Fruit fly (Drosophila melanogaster) whole organism, wandering third instar larva: ENCODE results near the gene CG13403.

Source experiments
- Abd-B ChIP-seq: fragments of >200 bp; optimal IDR thresholded peaks from 2 replicates; lab custom pipeline; 2017; ENCODE audit warnings: missing biosample characterization, missing genetic modification characterization
- Dfd ChIP-seq: fragments of >200 bp; optimal IDR thresholded peaks from 2 replicates; lab custom pipeline; 2017; ENCODE audit warnings: missing biosample characterization, missing genetic modification characterization
- GATAd ChIP-seq: sonication (Bioruptor generic); optimal IDR thresholded peaks from 2 replicates; lab custom pipeline; 2016; ENCODE audit warnings: missing biosample characterization, missing genetic modification characterization
- Myc ChIP-seq: fragments of >200 bp; optimal IDR thresholded peaks from 2 replicates; lab custom pipeline; 2017
- Vsx2 ChIP-seq: fragments of 200-300, 225-300 bp; sonication (Bioruptor generic); optimal IDR thresholded peaks from 2 replicates; lab custom pipeline; 2018; ENCODE audit warnings: missing biosample characterization, missing genetic modification characterization; ENCODE audit not compliant: partially characterized antibody
- br ChIP-seq: fragments of 200-800 bp; sonication (Bioruptor generic); optimal IDR thresholded peaks from 2 replicates; lab custom pipeline; 2016; ENCODE audit warnings: missing biosample characterization, missing genetic modification characterization
- dl ChIP-seq, 2 experiments: fragments of 175-275, 200-275 bp in 1 of 2; fragments of 200-275 bp in 1 of 2; sonication (Bioruptor generic); optimal IDR thresholded peaks; lab custom pipeline; 2018; ENCODE audit warnings: mild to moderate bottlenecking in 2 of 2, missing biosample characterization in 2 of 2, missing genetic modification characterization in 2 of 2, moderate library complexity in 2 of 2; ENCODE audit not compliant: partially characterized antibody in 2 of 2, insufficient read depth in 1 of 2
- dsf ChIP-seq: sonication (Bioruptor generic); optimal IDR thresholded peaks from 2 replicates; lab custom pipeline; 2016; ENCODE audit warnings: missing biosample characterization, missing genetic modification characterization, borderline replicate concordance
- h ChIP-seq: fragments of 200-800 bp; sonication (Bioruptor generic); optimal IDR thresholded peaks from 3 replicates; lab custom pipeline; 2016; ENCODE audit warnings: missing biosample characterization, mild to moderate bottlenecking, missing genetic modification characterization
- lola ChIP-seq: fragments of >200 bp; optimal IDR thresholded peaks from 2 replicates; lab custom pipeline; 2017; ENCODE audit warnings: missing biosample characterization, missing genetic modification characterization
- pan ChIP-seq: fragments of >200 bp; optimal IDR thresholded peaks from 2 replicates; lab custom pipeline; 2017
- psq ChIP-seq: fragments of 200-800 bp; sonication (Bioruptor generic); optimal IDR thresholded peaks from 3 replicates; lab custom pipeline; 2017; ENCODE audit warnings: missing biosample characterization, mild to moderate bottlenecking, missing genetic modification characterization, moderate library complexity
- usp ChIP-seq: fragments of >200 bp; optimal IDR thresholded peaks from 2 replicates; lab custom pipeline; 2017; ENCODE audit warnings: missing biosample characterization, missing genetic modification characterization

dm6 chrX:14208426-14209208 is 16.8 kb upstream of the CG13403 start:
- peak; percentile 44 for TF ChIP-seq psq (GFP tag; lab: Kevin White, UChicago)
- peak; percentile 69 for TF ChIP-seq h
- peak; percentile 17 for TF ChIP-seq br (GFP tag; lab: Kevin White, UChicago)
- TF ChIP-seq Vsx2 (GFP tag; lab: Kevin White, UChicago): no peak
- TF ChIP-seq dsf (GFP tag; lab: Kevin White, UChicago): no peak
- TF ChIP-seq lola (GFP tag; lab: Kevin White, UChicago): no peak
- no peak for TF ChIP-seq pan (lab: Kevin White, UChicago)
- no peak for TF ChIP-seq Myc
- no peak for TF ChIP-seq usp (GFP tag; lab: Kevin White, UChicago)
- TF ChIP-seq Dfd (GFP tag; lab: Kevin White, UChicago): no peak
- TF ChIP-seq Abd-B: no peak
- TF ChIP-seq dl (GFP tag; optimal IDR thresholded peaks at IDR 0.05; lab: Kevin White, UChicago; ENCODE audit: insufficient read depth in 1 of 2, partially characterized antibody in 2 of 2): no peak
- no peak for TF ChIP-seq GATAd (GFP tag; lab: Kevin White, UChicago)
